Fruit fly (Drosophila melanogaster) whole organism, embryonic: ENCODE results near the gene Ostgamma.

Experiments
- Aef1 ChIP-seq: fragments of 200-800 bp; sonication (Bioruptor generic); IDR thresholded peaks from 3 replicates; pipeline ENCODE4 v1.3.6; 2022; ENCODE audit warnings: missing biosample characterization, missing genetic modification characterization
- Awh ChIP-seq: fragments of 200-800 bp; sonication (Bioruptor generic); IDR thresholded peaks from 2 replicates; pipeline ENCODE4, ENCODE4 v1.3.6; 2022; ENCODE audit warnings: missing biosample characterization, missing genetic modification characterization
- CG10431 ChIP-seq: fragments of 200-800 bp; sonication (Bioruptor generic); optimal IDR thresholded peaks from 3 replicates; lab custom pipeline; 2018; ENCODE audit warnings: missing biosample characterization, mild to moderate bottlenecking, missing genetic modification characterization
- CG9817 ChIP-seq: fragments of 200-800 bp; sonication (Bioruptor generic); optimal IDR thresholded peaks from 2 replicates; lab custom pipeline; 2018; ENCODE audit warnings: missing biosample characterization, mild to moderate bottlenecking, missing genetic modification characterization, moderate library complexity
- Chrac-16 ChIP-seq: fragments of 200-800 bp; sonication (Bioruptor generic); optimal IDR thresholded peaks from 3 replicates; lab custom pipeline; 2016; ENCODE audit warnings: missing biosample characterization, missing genetic modification characterization
- HmgD ChIP-seq: fragments of 200-800 bp; sonication (Bioruptor generic); optimal IDR thresholded peaks from 3 replicates; lab custom pipeline; 2016; ENCODE audit warnings: missing biosample characterization, missing genetic modification characterization
- Hmr ChIP-seq: fragments of 200-800 bp; sonication (Bioruptor generic); optimal IDR thresholded peaks from 3 replicates; lab custom pipeline; 2017; ENCODE audit warnings: mild to moderate bottlenecking, missing biosample characterization, missing genetic modification reagents, missing genetic modification characterization
- Lpt ChIP-seq: fragments of >200 bp; optimal IDR thresholded peaks from 2 replicates; lab custom pipeline; 2018; ENCODE audit warnings: missing biosample characterization, missing genetic modification characterization
- ftz-f1 ChIP-seq: fragments of 200-800 bp; sonication (Bioruptor generic); optimal IDR thresholded peaks from 2 replicates; lab custom pipeline; 2016; ENCODE audit warnings: missing biosample characterization, missing genetic modification characterization
- gcm ChIP-seq: fragments of 200-800 bp; sonication (Bioruptor generic); optimal IDR thresholded peaks from 2 replicates; lab custom pipeline; 2019; ENCODE audit warnings: missing biosample characterization, mild to moderate bottlenecking, missing genetic modification characterization, moderate library complexity
- hb ChIP-seq: fragments of 200-800 bp; sonication (Bioruptor generic); IDR thresholded peaks from 3 replicates; pipeline ENCODE4 v1.3.6; 2022; ENCODE audit warnings: missing biosample characterization, missing genetic modification characterization; ENCODE audit not compliant: partially characterized antibody

DNA sequence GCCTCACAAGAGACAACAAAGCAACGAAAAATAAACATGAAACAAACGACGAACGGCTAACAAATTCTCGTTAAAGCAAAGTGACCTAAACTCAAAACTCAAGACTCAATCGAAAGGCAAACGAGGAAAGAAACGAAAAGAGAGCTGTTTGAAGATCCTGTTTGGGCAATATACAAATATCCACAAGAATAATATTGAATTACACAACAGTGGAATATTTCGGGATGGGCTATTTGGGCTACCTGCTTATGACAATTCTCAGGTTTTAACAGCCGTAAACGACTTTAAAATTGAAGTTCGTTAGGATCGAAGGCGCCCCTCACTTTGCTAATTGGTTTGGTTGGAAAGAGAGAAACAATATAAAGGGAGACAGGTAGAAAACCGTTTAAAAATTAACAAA lies 31.7 kb downstream of the Ostgamma start:
- TF ChIP-seq Awh (GFP tag; lab: Robert Waterston, UW) (no peak), ftz-f1 (GFP tag; lab: Kevin White, UChicago) (no peak), Lpt (GFP tag; lab: Kevin White, UChicago) (no peak), Hmr (GFP tag; lab: Kevin White, UChicago) (no peak), gcm (GFP tag; lab: Kevin White, UChicago) (no peak), CG10431 (GFP tag; lab: Kevin White, UChicago) (no peak), CG9817 (tag; lab: Kevin White, UChicago) (no peak), hb (GFP tag; lab: Robert Waterston, UW) (no peak), Chrac-16 (GFP tag; lab: Kevin White, UChicago) (no peak), Aef1 (no peak), HmgD (GFP tag; lab: Kevin White, UChicago) (no peak)
